Worm (Caenorhabditis elegans) whole organism, L4 larva: ENCODE data around the gene E02C12.10.

Experiments
- T20F7.1 ChIP-seq: fragments of 200-800 bp; sonication (Bioruptor generic); optimal IDR thresholded peaks from 2 replicates; lab custom pipeline; 2018; ENCODE audit warnings: mild to moderate bottlenecking, missing genetic modification characterization, missing compliant biosample characterization
- T26A8.4 ChIP-seq: fragments of 200-800 bp; sonication (Bioruptor generic); IDR thresholded peaks from 2 replicates; pipeline ENCODE4 v1.3.6; 2022; ENCODE audit warnings: missing genetic modification characterization, missing compliant biosample characterization
- Y48G9A.11 ChIP-seq: fragments of 200-800 bp; sonication (Bioruptor generic); IDR thresholded peaks from 2 replicates; pipeline ENCODE4 v1.3.6; 2022; ENCODE audit warnings: missing genetic modification reagents, missing genetic modification characterization, missing compliant biosample characterization
- Y5F2A.4 ChIP-seq: fragments of 200-800 bp; sonication (Bioruptor generic); optimal IDR thresholded peaks from 2 replicates; lab custom pipeline; 2018; ENCODE audit warnings: mild to moderate bottlenecking, missing genetic modification characterization, missing compliant biosample characterization
- ZK337.2 ChIP-seq: fragments of 200-800 bp; sonication (Bioruptor generic); IDR thresholded peaks from 2 replicates; pipeline ENCODE4 v1.3.6; 2022; ENCODE audit warnings: missing genetic modification reagents, missing genetic modification characterization, missing compliant biosample characterization
- ZK546.5 ChIP-seq, 2 experiments: sonication (generic microtip); optimal IDR thresholded peaks; 2 replicates each; lab custom pipeline; 2017; ENCODE audit warnings: missing biosample characterization in 2 of 2, missing genetic modification characterization in 2 of 2
- ceh-44 ChIP-seq: fragments of 200-800 bp; sonication (Bioruptor generic); IDR thresholded peaks from 2 replicates; pipeline ENCODE4 v1.3.6; 2022; ENCODE audit warnings: missing genetic modification reagents, missing genetic modification characterization, missing compliant biosample characterization
- daf-12 ChIP-seq: fragments of 150-350 bp; optimal IDR thresholded peaks from 2 replicates; lab custom pipeline; 2014; ENCODE audit warnings: missing biosample characterization, missing genetic modification reagents, missing genetic modification characterization
- daf-16 ChIP-seq, 3 experiments: sonication (generic microtip); optimal IDR thresholded peaks; 2 replicates each; lab custom pipeline; 2016 to 2017; ENCODE audit warnings: missing genetic modification characterization in 3 of 3, missing genetic modification reagents in 3 of 3, mild to moderate bottlenecking in 2 of 3, missing compliant biosample characterization in 2 of 3, missing biosample characterization in 1 of 3, moderate library complexity in 1 of 3
- daf-19 ChIP-seq: fragments of 200-800 bp; sonication (Bioruptor generic); conservative IDR thresholded peaks from 2 replicates; pipeline ENCODE4 v1.3.6; 2022; ENCODE audit warnings: missing genetic modification characterization, missing compliant biosample characterization
- dmd-6 ChIP-seq: fragments of 200-800 bp; sonication (Bioruptor generic); IDR thresholded peaks from 2 replicates; pipeline ENCODE4 v1.3.6; 2022; ENCODE audit warnings: missing genetic modification reagents, missing genetic modification characterization, missing compliant biosample characterization
- duxl-1 ChIP-seq: sonication (generic microtip); optimal IDR thresholded peaks from 2 replicates; lab custom pipeline; 2016; ENCODE audit warnings: mild to moderate bottlenecking, missing genetic modification characterization, moderate library complexity, missing compliant biosample characterization; ENCODE audit not compliant: poor library complexity
- dve-1 ChIP-seq: sonication (generic microtip); optimal IDR thresholded peaks from 2 replicates; lab custom pipeline; 2017; ENCODE audit warnings: antibody characterized with exemption, mild to moderate bottlenecking, missing genetic modification characterization, missing compliant biosample characterization; ENCODE audit not compliant: insufficient read depth
- egl-43 ChIP-seq: fragments of 200-800 bp; sonication (Bioruptor generic); IDR thresholded peaks from 2 replicates; pipeline ENCODE4 v1.3.6; 2022; ENCODE audit warnings: missing genetic modification reagents, missing genetic modification characterization, missing compliant biosample characterization
- hlh-30 ChIP-seq: sonication (generic microtip); optimal IDR thresholded peaks from 2 replicates; lab custom pipeline; 2017; ENCODE audit warnings: antibody characterized with exemption, mild to moderate bottlenecking, missing genetic modification characterization, missing compliant biosample characterization; ENCODE audit not compliant: insufficient read depth
- lin-15B ChIP-seq: fragments of 150-350 bp; sonication (generic microtip); optimal IDR thresholded peaks from 3 replicates; lab custom pipeline; 2014; ENCODE audit warnings: missing biosample characterization, missing genetic modification characterization
- lin-38 ChIP-seq: fragments of 200-800 bp; sonication (Bioruptor generic); IDR thresholded peaks from 2 replicates; pipeline ENCODE4 v1.3.6; 2022; ENCODE audit warnings: missing genetic modification reagents, missing genetic modification characterization, missing compliant biosample characterization
- lin-39 ChIP-seq: fragments of 150-350 bp; optimal IDR thresholded peaks from 2 replicates; lab custom pipeline; 2014; ENCODE audit warnings: missing biosample characterization, missing genetic modification reagents, missing genetic modification characterization
- lsy-2 ChIP-seq, 2 experiments: fragments of 150-350 bp in 1 of 2; sonication (generic microtip) in 1 of 2; optimal IDR thresholded peaks; 2 replicates each; lab custom pipeline; 2014 to 2017; ENCODE audit warnings: missing biosample characterization in 2 of 2, missing genetic modification characterization in 2 of 2
- mdt-29 ChIP-seq: fragments of 200-800 bp; sonication (Bioruptor generic); IDR thresholded peaks from 2 replicates; pipeline ENCODE4 v1.3.6; 2022; ENCODE audit warnings: missing genetic modification reagents, missing genetic modification characterization, missing compliant biosample characterization
- mep-1 ChIP-seq: fragments of 150-350 bp; sonication (generic microtip); optimal IDR thresholded peaks from 3 replicates; lab custom pipeline; 2014; ENCODE audit warnings: missing biosample characterization, missing genetic modification characterization
- mxl-3 ChIP-seq: fragments of 200-800 bp; sonication (Bioruptor generic); optimal IDR thresholded peaks from 2 replicates; lab custom pipeline; 2018; ENCODE audit warnings: mild to moderate bottlenecking, missing genetic modification characterization, missing compliant biosample characterization
- nhr-102 ChIP-seq: sonication (generic microtip); optimal IDR thresholded peaks from 2 replicates; lab custom pipeline; 2016; ENCODE audit warnings: mild to moderate bottlenecking, missing genetic modification characterization, moderate library complexity, missing compliant biosample characterization
- nhr-28 ChIP-seq: fragments of 150-350 bp; optimal IDR thresholded peaks from 2 replicates; lab custom pipeline; 2014; ENCODE audit warnings: missing biosample characterization, missing genetic modification characterization
- nhr-41 ChIP-seq: fragments of 200-800 bp; sonication (Bioruptor generic); IDR thresholded peaks from 2 replicates; pipeline ENCODE4 v1.3.6; 2022; ENCODE audit warnings: missing genetic modification reagents, missing genetic modification characterization, missing compliant biosample characterization
- nhr-48 ChIP-seq: sonication (generic microtip); optimal IDR thresholded peaks from 2 replicates; lab custom pipeline; 2016; ENCODE audit warnings: mild to moderate bottlenecking, missing genetic modification characterization, missing compliant biosample characterization
- nhr-77 ChIP-seq: fragments of 150-350 bp; optimal IDR thresholded peaks from 2 replicates; lab custom pipeline; 2014; ENCODE audit warnings: missing biosample characterization, missing genetic modification characterization
- pha-4 ChIP-seq, 2 experiments: fragments of 150-350 bp in 1 of 2; fragments of 200-800 bp in 1 of 2; sonication (Bioruptor generic) in 1 of 2; IDR thresholded peaks in 1 of 2; optimal IDR thresholded peaks in 1 of 2; 2 replicates each; pipeline versions ENCODE4 v1.3.6 to Lab custom; 2014 to 2022; ENCODE audit warnings: missing genetic modification characterization in 2 of 2, missing genetic modification reagents in 2 of 2, missing biosample characterization in 1 of 2, missing compliant biosample characterization in 1 of 2
- pqm-1 ChIP-seq: sonication (generic microtip); optimal IDR thresholded peaks from 2 replicates; lab custom pipeline; 2017; ENCODE audit warnings: missing biosample characterization, missing genetic modification characterization
- rbr-2 ChIP-seq: sonication (generic microtip); optimal IDR thresholded peaks from 2 replicates; lab custom pipeline; 2016; ENCODE audit warnings: missing genotype, missing genetic modification characterization, missing compliant biosample characterization
- snpc-1.2 ChIP-seq: fragments of 200-800 bp; sonication (Bioruptor generic); IDR thresholded peaks from 2 replicates; pipeline ENCODE4 v1.3.6; 2022; ENCODE audit warnings: missing genetic modification reagents, missing genetic modification characterization, missing compliant biosample characterization
- snpc-4 ChIP-seq: fragments of 150-350 bp; optimal IDR thresholded peaks from 2 replicates; lab custom pipeline; 2014; ENCODE audit warnings: missing biosample characterization, missing genetic modification characterization
- tra-1 ChIP-seq: fragments of 200-800 bp; sonication (Bioruptor generic); IDR thresholded peaks from 2 replicates; pipeline ENCODE4 v1.3.6; 2022; ENCODE audit warnings: missing genetic modification reagents, missing genetic modification characterization, missing compliant biosample characterization
- unc-130 ChIP-seq: sonication (generic microtip); optimal IDR thresholded peaks from 2 replicates; lab custom pipeline; 2016; ENCODE audit warnings: missing genetic modification reagents, missing genetic modification characterization, missing compliant biosample characterization
- unc-62 ChIP-seq, 3 experiments: fragments of 150-350 bp in 1 of 3; sonication (generic microtip); optimal IDR thresholded peaks in 2 of 3; peaks in 1 of 3; 1 replicate in 1 of 3; 2 replicates in 2 of 3; lab custom pipeline; 2014 to 2017; ENCODE audit warnings: missing biosample characterization in 3 of 3, missing genetic modification characterization in 3 of 3, missing genetic modification reagents in 3 of 3, missing genotype in 1 of 3
- zag-1 ChIP-seq: fragments of 150-350 bp; optimal IDR thresholded peaks from 2 replicates; lab custom pipeline; 2014; ENCODE audit warnings: missing biosample characterization, missing genetic modification characterization
- zip-2 ChIP-seq: fragments of 150-350 bp; optimal IDR thresholded peaks from 2 replicates; lab custom pipeline; 2014; ENCODE audit warnings: missing biosample characterization, missing genetic modification characterization

Gene E02C12.10

DNA sequence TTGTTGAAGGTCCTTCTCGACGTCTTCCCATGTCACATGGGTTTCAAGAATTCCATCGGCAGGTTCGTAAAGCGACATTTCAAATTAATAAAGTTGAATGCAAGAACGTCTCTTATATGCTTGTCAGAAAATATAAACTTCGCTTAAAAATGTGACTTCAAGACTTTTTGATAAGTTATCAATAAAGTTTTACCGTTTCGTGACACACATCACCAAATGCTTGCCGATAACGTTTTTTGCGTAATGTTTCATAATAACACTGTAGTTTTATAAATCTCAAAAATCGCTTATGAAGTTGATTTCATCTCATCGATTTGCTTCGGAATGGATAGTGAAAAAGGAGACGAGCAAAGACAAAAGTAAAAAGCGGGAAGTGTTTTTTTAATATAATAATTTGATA lies 4.7 kb downstream of the E02C12.10 start, which contains the start of gene E02C12.8 (continued):
- TF ChIP-seq ZK337.2 (GFP tag; lab: Robert Waterston, UW) (no peak), lin-15B (tag; lab: Kevin White, UChicago) (no peak), hlh-30 (tag; lab: Kevin White, UChicago) (peak; percentile 2), mxl-3 (GFP tag; lab: Kevin White, UChicago) (peak; percentile 17), lin-38 (GFP tag; lab: Robert Waterston, UW) (no peak), egl-43 (GFP tag; lab: Robert Waterston, UW) (no peak), zip-2 (tag; lab: Kevin White, UChicago) (peak; percentile 58), pqm-1 (tag; lab: Kevin White, UChicago) (peak; percentile 93), zag-1 (no peak), T20F7.1 (peak; percentile 23), dve-1 (tag; lab: Kevin White, UChicago) (peak; percentile 56), ceh-44 (GFP tag; lab: Robert Waterston, UW) (no peak)

DNA sequence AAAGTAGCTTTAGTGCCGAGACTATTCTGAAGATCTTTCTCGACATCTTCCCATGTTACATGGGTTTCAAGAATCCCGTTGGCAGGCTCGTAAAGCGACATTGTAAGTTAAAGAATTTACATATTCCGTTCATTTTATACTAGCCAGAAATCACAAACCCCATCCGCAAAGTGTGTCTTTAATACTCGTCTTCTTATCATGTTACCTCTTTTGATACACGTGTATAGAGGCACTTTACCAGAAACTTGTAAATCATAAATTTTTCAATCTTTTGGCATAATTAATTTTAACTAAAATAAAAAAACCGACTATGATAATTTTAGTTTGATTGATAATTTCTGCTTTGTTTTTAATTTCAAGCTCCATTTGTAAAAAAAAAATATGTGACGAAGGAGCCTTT lies 7.2 kb downstream of the E02C12.10 start, which contains the start of gene E02C12.6:
Gene E02C12.6 (minus strand): TSS at position 101 of the 400 bp plus-strand sequence.
- TF ChIP-seq pqm-1 (tag; lab: Kevin White, UChicago) (peak; percentile 51), nhr-77 (no peak), nhr-102 (tag; lab: Kevin White, UChicago) (no peak), dmd-6 (GFP tag; lab: Robert Waterston, UW) (peak; percentile 12; the same call in 1 of the 2 replicates), tra-1 (GFP tag; lab: Robert Waterston, UW) (no peak), pha-4 (GFP tag; IDR thresholded peaks at IDR 0.05; lab: Robert Waterston, UW) (no peak), pha-4 (tag; optimal IDR thresholded peaks at IDR 0.05; lab: Kevin White, UChicago) (no peak), nhr-28 (tag; lab: Kevin White, UChicago) (peak; percentile 10), rbr-2 (no peak)

DNA sequence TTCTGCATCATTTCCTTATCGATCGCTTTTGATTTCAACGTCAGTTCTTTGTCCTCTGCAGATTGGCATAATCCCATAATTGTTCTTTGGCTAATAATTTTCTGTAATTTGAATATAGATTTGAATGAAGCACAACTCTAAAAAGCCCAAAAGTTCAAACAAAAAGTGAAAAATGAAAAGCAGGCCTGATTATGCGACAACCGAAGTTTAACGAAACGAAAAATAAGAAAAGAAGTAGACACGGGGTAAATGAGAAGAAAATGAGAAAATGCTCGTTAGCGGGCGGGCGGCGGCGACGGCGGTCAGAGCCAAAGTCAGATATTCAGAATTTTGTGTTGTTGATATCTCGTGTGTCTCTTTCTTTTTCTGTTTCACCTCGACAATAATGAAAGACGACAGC lies 18.5 kb downstream of the E02C12.10 start, which contains the start of gene gpa-3:
Gene gpa-3 (minus strand): TSS at position 101 of the 400 bp plus-strand sequence.
- TF ChIP-seq nhr-77 (no peak), unc-62 (GFP tag; optimal IDR thresholded peaks at IDR 0.05 in 1 of 2; lab: Kevin White, UChicago) (peak in 1 of 2 experiments; percentile 68), unc-62 (tag; optimal IDR thresholded peaks at IDR 0.05; lab: Kevin White, UChicago) (no peak), nhr-102 (tag; lab: Kevin White, UChicago) (no peak)

DNA sequence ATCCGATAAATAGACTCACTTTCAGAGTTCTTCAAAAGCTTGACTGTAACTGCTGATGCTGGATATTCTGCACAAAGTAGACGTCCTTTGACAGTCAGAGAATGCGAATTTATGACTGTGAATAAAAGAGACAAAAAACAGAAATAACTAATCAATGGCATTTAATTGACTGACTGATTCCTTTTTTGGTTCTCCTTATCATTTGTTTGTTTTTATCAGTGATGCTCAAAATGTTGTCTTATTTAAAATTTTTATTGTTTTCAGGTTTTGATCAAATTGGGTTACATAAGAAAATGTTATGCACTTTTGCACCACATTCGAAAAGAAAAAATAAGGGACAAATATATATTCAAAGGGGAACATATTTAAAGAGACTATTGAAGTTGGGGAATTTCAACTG lies 21.9 kb downstream of the E02C12.10 start, which contains the start of gene ttr-49:
Gene ttr-49 (minus strand): TSS at position 171 of the 400 bp plus-strand sequence.
- TF ChIP-seq Y48G9A.11 (GFP tag; lab: Robert Waterston, UW) = no peak
- TF ChIP-seq dve-1 (tag; lab: Kevin White, UChicago) = peak; percentile 27
- TF ChIP-seq duxl-1 (tag; lab: Kevin White, UChicago) = no peak
- TF ChIP-seq Y5F2A.4 (GFP tag; lab: Kevin White, UChicago) = no peak
- no peak for TF ChIP-seq hlh-30 (tag; lab: Kevin White, UChicago)
- TF ChIP-seq dmd-6 (GFP tag; lab: Robert Waterston, UW) = 0 out of 2 replicates have a peak, but pooled peaks have one; percentile 22
- no peak for TF ChIP-seq snpc-4
- TF ChIP-seq ZK546.5 (tag; optimal IDR thresholded peaks at IDR 0.05; lab: Kevin White, UChicago) = no peak
- TF ChIP-seq daf-16 (GFP tag; optimal IDR thresholded peaks at IDR 0.05; lab: Kevin White, UChicago) = no peak
- peak; percentile 73 for TF ChIP-seq daf-16 (tag; optimal IDR thresholded peaks at IDR 0.05; lab: Kevin White, UChicago)
- peak; percentile 30 for TF ChIP-seq pqm-1 (tag; lab: Kevin White, UChicago)
- no peak for TF ChIP-seq lin-39 (tag; lab: Kevin White, UChicago)
- no peak for TF ChIP-seq nhr-48 (tag; lab: Kevin White, UChicago)
- TF ChIP-seq snpc-1.2 (GFP tag; lab: Robert Waterston, UW) = no peak

DNA sequence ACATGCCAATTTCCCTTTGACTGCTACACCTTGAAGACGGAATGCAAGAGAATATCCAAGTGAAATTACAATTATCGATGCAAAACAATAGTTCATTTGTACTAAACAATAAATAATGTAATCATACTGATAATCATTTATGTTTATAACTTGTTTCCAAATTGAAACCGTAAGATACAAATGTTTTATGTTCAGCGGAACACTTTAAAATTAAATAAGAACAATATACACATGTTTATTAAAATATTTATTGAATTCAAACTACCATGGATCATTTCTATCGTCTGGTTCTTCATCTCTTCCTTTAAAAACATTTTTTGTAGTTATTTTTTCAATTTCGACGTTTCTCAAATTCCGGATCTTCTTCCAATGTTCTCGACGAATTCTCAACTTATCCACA lies 22.8 kb downstream of the E02C12.10 start, which contains the start of gene ttr-40:
Gene ttr-40 (minus strand): TSS at position 101 of the 400 bp plus-strand sequence.
- TF ChIP-seq nhr-41 = no peak
- no peak for TF ChIP-seq zip-2 (tag; lab: Kevin White, UChicago)
- TF ChIP-seq mdt-29 (GFP tag; lab: Robert Waterston, UW) = no peak
- TF ChIP-seq T26A8.4 (GFP tag; lab: Robert Waterston, UW) = no peak
- TF ChIP-seq pqm-1 (tag; lab: Kevin White, UChicago) = no peak
- no peak for TF ChIP-seq lsy-2 (tag; optimal IDR thresholded peaks at IDR 0.05; lab: Kevin White, UChicago)
- no peak for TF ChIP-seq unc-130 (GFP tag; lab: Kevin White, UChicago)
- no peak for TF ChIP-seq dmd-6 (GFP tag; lab: Robert Waterston, UW)
- no peak for TF ChIP-seq daf-19 (GFP tag; lab: Robert Waterston, UW)
- TF ChIP-seq nhr-77 = no peak
- no peak for TF ChIP-seq daf-12
- no peak for TF ChIP-seq mep-1 (tag; lab: Kevin White, UChicago)
- TF ChIP-seq ZK337.2 (GFP tag; lab: Robert Waterston, UW) = no peak
- no peak for TF ChIP-seq daf-16 (GFP tag; optimal IDR thresholded peaks at IDR 0.05; lab: Kevin White, UChicago)
- no peak for TF ChIP-seq daf-16 (tag; optimal IDR thresholded peaks at IDR 0.05; lab: Kevin White, UChicago)
